Worm (Caenorhabditis elegans) whole organism, L1 larva: ENCODE data around the gene T23E7.6.

Experiments
- C04F5.9 ChIP-seq: sonication (generic microtip); optimal IDR thresholded peaks from 2 replicates; lab custom pipeline; 2016; ENCODE audit warnings: missing genetic modification characterization, missing compliant biosample characterization
- hpl-2 ChIP-seq: fragments of 150-350 bp; optimal IDR thresholded peaks from 2 replicates; lab custom pipeline; 2014; ENCODE audit warnings: missing biosample characterization, missing genetic modification reagents, missing genetic modification characterization
- lin-39 ChIP-seq: fragments of 150-350 bp; optimal IDR thresholded peaks from 2 replicates; lab custom pipeline; 2014; ENCODE audit warnings: missing biosample characterization, missing genetic modification reagents, missing genetic modification characterization
- nhr-237 ChIP-seq: fragments of 150-350 bp; optimal IDR thresholded peaks from 2 replicates; lab custom pipeline; 2014; ENCODE audit warnings: missing biosample characterization, missing genetic modification characterization
- nhr-28 ChIP-seq: fragments of 150-350 bp; optimal IDR thresholded peaks from 2 replicates; lab custom pipeline; 2014; ENCODE audit warnings: missing biosample characterization, missing genetic modification characterization
- pax-3 ChIP-seq: fragments of 200-800 bp; sonication (Bioruptor generic); optimal IDR thresholded peaks from 2 replicates; lab custom pipeline; 2018; ENCODE audit warnings: mild to moderate bottlenecking, missing genetic modification characterization, moderate library complexity, missing compliant biosample characterization
- pqm-1 ChIP-seq: sonication (generic microtip); optimal IDR thresholded peaks from 3 replicates; lab custom pipeline; 2017; ENCODE audit warnings: missing biosample characterization, missing genetic modification characterization
- unc-130 ChIP-seq: fragments of 150-350 bp; optimal IDR thresholded peaks from 2 replicates; lab custom pipeline; 2017; ENCODE audit warnings: missing biosample characterization, missing genetic modification characterization, inconsistent platforms

DNA sequence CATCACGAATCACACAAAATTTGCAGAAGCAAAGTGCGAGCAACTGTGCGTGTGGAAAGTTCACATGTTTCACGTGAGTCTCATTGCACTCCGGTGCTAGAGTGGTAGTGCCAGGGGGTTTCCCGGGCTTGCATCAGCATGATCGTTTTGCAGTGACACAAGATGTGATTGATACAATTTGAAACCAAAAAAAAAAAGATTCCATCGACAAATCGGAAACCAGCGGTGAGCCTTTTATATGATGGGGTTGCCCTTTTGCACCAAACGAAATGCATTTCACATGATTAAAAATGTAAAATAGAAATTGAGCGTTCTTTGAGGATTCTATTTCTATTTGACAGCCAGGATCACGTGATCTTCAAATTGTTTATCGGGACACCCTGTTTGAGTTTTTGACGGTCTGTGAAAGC, 48.3 kb downstream of the T23E7.6 start:
- TF ChIP-seq C04F5.9 (tag; lab: Kevin White, UChicago) (no peak), pqm-1 (tag; lab: Kevin White, UChicago) (no peak), unc-130 (tag; lab: Kevin White, UChicago) (no peak), pax-3 (tag; lab: Kevin White, UChicago) (no peak), lin-39 (no peak), hpl-2 (GFP tag; lab: Kevin White, UChicago) (no peak), nhr-237 (no peak), nhr-28 (tag; lab: Kevin White, UChicago) (no peak)
